Worm (Caenorhabditis elegans): Measurements from ENCODE around the gene K11D12.6.
A peak's percentile ranks its signal among the peaks of the same experiment; 100 is the strongest.

K11D12.6 gene

ce11 chrV:5052233-5052632 is 17.3 kb upstream of the K11D12.6 start, which contains the start of gene K11D12.12:
Gene K11D12.12 (plus strand): TSS chrV:5052261.
- TF ChIP-seq bed-1 (GFP tag; IDR thresholded peaks at IDR 0.05): no peak
- no peak for TF ChIP-seq somi-1 (GFP tag; optimal IDR thresholded peaks at IDR 0.05)
- peak; percentile 4 for TF ChIP-seq xnd-1 (tag; optimal IDR thresholded peaks at IDR 0.05)
- TF ChIP-seq madf-6 (GFP tag; IDR thresholded peaks at IDR 0.05): 0 out of 2 replicates have a peak, but pooled peaks have one; percentile 23
- TF ChIP-seq F49E8.2 (tag; optimal IDR thresholded peaks at IDR 0.05; ENCODE audit: insufficient read depth): no peak
- TF ChIP-seq him-1 (tag; optimal IDR thresholded peaks at IDR 0.05): no peak
- no peak for TF ChIP-seq F57A8.1 (GFP tag; optimal IDR thresholded peaks at IDR 0.05)
- no peak for TF ChIP-seq nfyb-1 (GFP tag; IDR thresholded peaks at IDR 0.05)
- TF ChIP-seq lin-54 (GFP tag; optimal IDR thresholded peaks at IDR 0.05): no peak
- TF ChIP-seq hmg-20 (GFP tag; IDR thresholded peaks at IDR 0.05): no peak
- TF ChIP-seq pha-4 (tag; optimal IDR thresholded peaks at IDR 0.05): no peak
- TF ChIP-seq Y53G8AR.9 (GFP tag; conservative IDR thresholded peaks at IDR 0.05): 0 out of 2 replicates have a peak, but pooled peaks have one; percentile 34
- TF ChIP-seq B0035.1 (tag; optimal IDR thresholded peaks at IDR 0.05): no peak
- TF ChIP-seq ama-1 (optimal IDR thresholded peaks at IDR 0.05): no peak
- no peak for TF ChIP-seq ama-1 (GFP tag; optimal IDR thresholded peaks at IDR 0.05)

DNA sequence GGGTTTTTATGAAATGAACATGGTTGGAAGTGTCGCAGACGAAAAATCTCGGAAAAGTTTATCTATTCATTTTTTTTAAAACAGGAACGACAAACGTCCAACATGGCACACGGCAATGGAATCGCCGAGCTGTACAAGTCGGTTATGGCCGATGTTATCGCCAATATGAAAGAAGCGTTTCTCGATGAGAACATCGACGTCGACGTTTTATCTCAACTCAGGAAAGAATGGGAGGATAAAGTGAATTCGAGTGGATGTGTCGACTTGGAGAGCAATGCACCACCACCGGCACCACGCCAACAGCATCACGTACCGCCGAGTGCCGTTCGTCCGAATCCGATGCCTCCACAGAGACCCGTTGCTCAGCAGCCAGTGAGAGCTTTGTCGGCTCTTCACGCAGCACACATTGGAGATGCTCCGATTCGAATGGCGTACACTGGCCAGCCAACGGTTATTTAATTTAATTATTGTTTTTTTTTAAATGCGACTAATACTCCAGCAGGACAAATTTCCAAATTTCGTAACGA is 15.2 kb upstream of the K11D12.6 start:
- TF ChIP-seq repo-1 (tag; optimal IDR thresholded peaks at IDR 0.05) (no peak), egl-44 (GFP tag; IDR thresholded peaks at IDR 0.05) (peak; percentile 33; the same call in 1 of the 2 replicates), nfyb-1 (GFP tag; IDR thresholded peaks at IDR 0.05) (peak; percentile 66; the same call in 1 of the 2 replicates), mcd-1 (GFP tag; IDR thresholded peaks at IDR 0.05) (0 out of 2 replicates have a peak, but pooled peaks have one; percentile 21), lin-54 (GFP tag; optimal IDR thresholded peaks at IDR 0.05) (no peak), K11D2.4 (GFP tag; IDR thresholded peaks at IDR 0.05) (0 out of 2 replicates have a peak, but pooled peaks have one; percentile 16), zfh-2 (GFP tag; conservative IDR thresholded peaks at IDR 0.05) (peak; percentile 76; the same call in 1 of the 2 replicates), cebp-1 (GFP tag; IDR thresholded peaks at IDR 0.05) (no peak), cebp-1 (tag; optimal IDR thresholded peaks at IDR 0.05) (no peak), nfya-1 (tag; optimal IDR thresholded peaks at IDR 0.05; ENCODE audit: borderline replicate concordance, insufficient read depth) (no peak), T07F8.4 (tag; optimal IDR thresholded peaks at IDR 0.05) (no peak), ceh-79 (tag; optimal IDR thresholded peaks at IDR 0.05) (no peak), F33H1.4 (GFP tag; IDR thresholded peaks at IDR 0.05) (no peak), somi-1 (GFP tag; optimal IDR thresholded peaks at IDR 0.05) (no peak), hmg-1.2 (GFP tag; IDR thresholded peaks at IDR 0.05) (0 out of 2 replicates have a peak, but pooled peaks have one; percentile 5)

- TF ChIP-seq F57A8.1 (GFP tag; optimal IDR thresholded peaks at IDR 0.05) (no peak), ama-1 (optimal IDR thresholded peaks at IDR 0.05) (peak; percentile 93), ama-1 (GFP tag; optimal IDR thresholded peaks at IDR 0.05) (no peak), snpc-1.3 (tag; optimal IDR thresholded peaks at IDR 0.05; ENCODE audit: insufficient read depth) (peak; percentile 7), Y79H2A.3 (GFP tag; conservative IDR thresholded peaks at IDR 0.05) (0 out of 2 replicates have a peak, but pooled peaks have one; percentile 60), Y95B8A.8 (GFP tag; IDR thresholded peaks at IDR 0.05) (peak; percentile 57; the same call in 1 of the 2 replicates), ztf-28 (GFP tag; IDR thresholded peaks at IDR 0.05) (0 out of 2 replicates have a peak, but pooled peaks have one; percentile 35), let-607 (tag; optimal IDR thresholded peaks at IDR 0.05) (peak; percentile 77 to 91), ztf-25 (GFP tag; IDR thresholded peaks at IDR 0.05) (0 out of 2 replicates have a peak, but pooled peaks have one; percentile 35), F22D6.2 (tag; optimal IDR thresholded peaks at IDR 0.05) (peak; percentile 35), madf-8 (GFP tag; conservative IDR thresholded peaks at IDR 0.05) (peak; percentile 68; the same call in 1 of the 2 replicates), hrde-1 (tag; optimal IDR thresholded peaks at IDR 0.05; ENCODE audit: borderline replicate concordance) (no peak), Y56A3A.18 (GFP tag; IDR thresholded peaks at IDR 0.05) (peak; percentile 89; the same call in 1 of the 2 replicates), ekl-4 (GFP tag; IDR thresholded peaks at IDR 0.05) (peak; percentile 96), ztf-18 (tag; optimal IDR thresholded peaks at IDR 0.05) (peak; percentile 93), athp-1 (tag; optimal IDR thresholded peaks at IDR 0.05) (peak; percentile 71), bed-2 (GFP tag; IDR thresholded peaks at IDR 0.05) (peak; percentile 87), sptf-2 (GFP tag; optimal IDR thresholded peaks at IDR 0.05) (no peak), atf-7 (tag; optimal IDR thresholded peaks at IDR 0.05) (peak; percentile 99), efl-1 (GFP tag; optimal IDR thresholded peaks at IDR 0.05) (peak; percentile 44)
Observed at ce11 chrV:5049333-5049942, 14.5 kb upstream of the K11D12.6 start, which contains the start of the genes pqn-51 and K11D12.14. Gene pqn-51 (plus strand): TSS chrV:5049607. Gene K11D12.14 (plus strand): TSS chrV:5049636.
